Worm (Caenorhabditis elegans): ENCODE results near the gene Y49F6B.6.

The Y49F6B.6 gene

ce11 chrII:3504717-3505116 is 31.8 kb downstream of the Y49F6B.6 start, which contains the start of gene cyh-1:
Gene cyh-1, plus strand, starts transcription at chrII:3505017.
- TF ChIP-seq ces-1 (GFP tag; optimal IDR thresholded peaks at IDR 0.05) = no peak
- no peak for TF ChIP-seq drap-1 (GFP tag; optimal IDR thresholded peaks at IDR 0.05)
- no peak for TF ChIP-seq mls-2 (tag; optimal IDR thresholded peaks at IDR 0.05)
- no peak for TF ChIP-seq tbx-8 (GFP tag; optimal IDR thresholded peaks at IDR 0.05)
- no peak for TF ChIP-seq zip-8 (tag; optimal IDR thresholded peaks at IDR 0.05)
- TF ChIP-seq mep-1 (tag; optimal IDR thresholded peaks at IDR 0.05) = no peak
- TF ChIP-seq unc-39 (tag; optimal IDR thresholded peaks at IDR 0.05) = no peak
- TF ChIP-seq nhr-12 (tag; optimal IDR thresholded peaks at IDR 0.05) = no peak
- TF ChIP-seq ztf-11 (tag; optimal IDR thresholded peaks at IDR 0.05) = no peak
- no peak for TF ChIP-seq elt-1 (tag; optimal IDR thresholded peaks at IDR 0.05; ENCODE audit: borderline replicate concordance, insufficient read depth)
- no peak for TF ChIP-seq blmp-1 (tag; optimal IDR thresholded peaks at IDR 0.05)
- TF ChIP-seq lin-32 (GFP tag; optimal IDR thresholded peaks at IDR 0.05) = no peak

ce11 chrII:3512240-3512639 is 39.3 kb downstream of the Y49F6B.6 start, which contains the start of gene Y49F6B.19:
Gene Y49F6B.19, minus strand, starts transcription at chrII:3512340.
- TF ChIP-seq cnd-1 (tag; optimal IDR thresholded peaks at IDR 0.05) (no peak), elt-1 (tag; optimal IDR thresholded peaks at IDR 0.05; ENCODE audit: borderline replicate concordance, insufficient read depth) (no peak), snpc-4 (tag; optimal IDR thresholded peaks at IDR 0.05) (no peak), unc-62 (GFP tag; optimal IDR thresholded peaks at IDR 0.05) (no peak), mls-2 (tag; optimal IDR thresholded peaks at IDR 0.05) (no peak), lin-32 (GFP tag; optimal IDR thresholded peaks at IDR 0.05) (no peak), unc-39 (tag; optimal IDR thresholded peaks at IDR 0.05) (no peak), sptf-1 (tag; optimal IDR thresholded peaks at IDR 0.05) (no peak), M03D4.4 (tag; optimal IDR thresholded peaks at IDR 0.05) (no peak), mep-1 (tag; optimal IDR thresholded peaks at IDR 0.05) (no peak), flh-1 (GFP tag; optimal IDR thresholded peaks at IDR 0.05) (no peak), ces-1 (GFP tag; optimal IDR thresholded peaks at IDR 0.05) (no peak), lin-13 (tag; optimal IDR thresholded peaks at IDR 0.05) (no peak), sem-2 (GFP tag; optimal IDR thresholded peaks at IDR 0.05) (no peak), lsy-2 (tag; optimal IDR thresholded peaks at IDR 0.05) (no peak), elt-3 (tag; optimal IDR thresholded peaks at IDR 0.05) (no peak), bed-3 (GFP tag; optimal IDR thresholded peaks at IDR 0.05) (no peak), ham-2 (GFP tag; optimal IDR thresholded peaks at IDR 0.05) (no peak), ceh-43 (GFP tag; optimal IDR thresholded peaks at IDR 0.05) (no peak)

- TF ChIP-seq elt-1 (tag; optimal IDR thresholded peaks at IDR 0.05; ENCODE audit: borderline replicate concordance, insufficient read depth) (no peak), flh-1 (GFP tag; optimal IDR thresholded peaks at IDR 0.05) (no peak), sptf-1 (tag; optimal IDR thresholded peaks at IDR 0.05) (no peak), bed-3 (GFP tag; optimal IDR thresholded peaks at IDR 0.05) (no peak), nhr-12 (tag; optimal IDR thresholded peaks at IDR 0.05) (no peak), tbx-8 (GFP tag; optimal IDR thresholded peaks at IDR 0.05) (no peak), snpc-4 (tag; optimal IDR thresholded peaks at IDR 0.05) (no peak), unc-62 (GFP tag; optimal IDR thresholded peaks at IDR 0.05) (no peak), unc-39 (tag; optimal IDR thresholded peaks at IDR 0.05) (no peak), ceh-39 (tag; optimal IDR thresholded peaks at IDR 0.05) (no peak), nhr-237 (tag; optimal IDR thresholded peaks at IDR 0.05) (no peak), unc-120 (tag; optimal IDR thresholded peaks at IDR 0.05; ENCODE audit: poor library complexity, severe bottlenecking) (no peak), elt-3 (tag; optimal IDR thresholded peaks at IDR 0.05) (no peak), mab-5 (tag; optimal IDR thresholded peaks at IDR 0.05) (no peak), ceh-83 (GFP tag; optimal IDR thresholded peaks at IDR 0.05) (no peak), blmp-1 (tag; optimal IDR thresholded peaks at IDR 0.05) (no peak), ztf-11 (tag; optimal IDR thresholded peaks at IDR 0.05) (no peak), nhr-2 (tag; optimal IDR thresholded peaks at IDR 0.05) (no peak)
These were observed 41.7 kb downstream of the Y49F6B.6 start, which contains the start of gene srz-5 for ce11 chrII:3514631-3515030. Gene srz-5, minus strand, starts transcription at chrII:3514731.

ce11 chrII:3515384-3516053 is 42.6 kb downstream of the Y49F6B.6 start, which contains the start of the genes Y49F6B.14 and clec-125:
Gene Y49F6B.14, minus strand, starts transcription at chrII:3515484.
Gene clec-125, plus strand, starts transcription at chrII:3516003.
- TF ChIP-seq unc-120 (tag; optimal IDR thresholded peaks at IDR 0.05; ENCODE audit: poor library complexity, severe bottlenecking) (no peak), ceh-83 (GFP tag; optimal IDR thresholded peaks at IDR 0.05) (no peak), ceh-39 (tag; optimal IDR thresholded peaks at IDR 0.05) (no peak), unc-39 (tag; optimal IDR thresholded peaks at IDR 0.05) (no peak), drap-1 (GFP tag; optimal IDR thresholded peaks at IDR 0.05) (no peak), blmp-1 (tag; optimal IDR thresholded peaks at IDR 0.05) (no peak), ceh-43 (GFP tag; optimal IDR thresholded peaks at IDR 0.05) (no peak), snpc-4 (tag; optimal IDR thresholded peaks at IDR 0.05) (no peak), tbx-8 (GFP tag; optimal IDR thresholded peaks at IDR 0.05) (no peak), pha-4 (tag; optimal IDR thresholded peaks at IDR 0.05) (no peak), ztf-11 (tag; optimal IDR thresholded peaks at IDR 0.05) (no peak), unc-62 (GFP tag; optimal IDR thresholded peaks at IDR 0.05) (no peak), nhr-76 (tag; optimal IDR thresholded peaks at IDR 0.05) (no peak), ham-2 (GFP tag; optimal IDR thresholded peaks at IDR 0.05) (no peak), ces-1 (GFP tag; optimal IDR thresholded peaks at IDR 0.05) (no peak), flh-1 (GFP tag; optimal IDR thresholded peaks at IDR 0.05) (no peak), sem-2 (GFP tag; optimal IDR thresholded peaks at IDR 0.05) (no peak)
